Worm (Caenorhabditis elegans): ENCODE measurements around the gene htas-1.

ce11 chrIV:9716490-9716889, 33.2 kb upstream of the htas-1 start:
- no peak for TF ChIP-seq cog-1 (tag; optimal IDR thresholded peaks at IDR 0.05)
- TF ChIP-seq med-1 (GFP tag; optimal IDR thresholded peaks at IDR 0.05; ENCODE audit: insufficient read depth) = no peak
- no peak for TF ChIP-seq T22C8.4 (GFP tag; IDR thresholded peaks at IDR 0.05)
- TF ChIP-seq flt-1 (GFP tag; IDR thresholded peaks at IDR 0.05) = no peak
- no peak for TF ChIP-seq ztf-23 (GFP tag; IDR thresholded peaks at IDR 0.05)
- TF ChIP-seq tab-1 (GFP tag; IDR thresholded peaks at IDR 0.05) = no peak
- no peak for TF ChIP-seq klf-2 (GFP tag; conservative IDR thresholded peaks at IDR 0.05)
- no peak for TF ChIP-seq ztf-29 (GFP tag; IDR thresholded peaks at IDR 0.05)
